Fruit fly (Drosophila melanogaster) whole organism, wandering third instar larva: ENCODE measurements around the gene Ugt303A1.

Experiments used
- Abd-B ChIP-seq: fragments of >200 bp; optimal IDR thresholded peaks from 2 replicates; lab custom pipeline; 2017; ENCODE audit warnings: missing biosample characterization, missing genetic modification characterization
- CG32264 ChIP-seq: fragments of 200-800 bp; sonication (Bioruptor generic); optimal IDR thresholded peaks from 2 replicates; lab custom pipeline; 2016; ENCODE audit warnings: missing biosample characterization, missing genetic modification characterization
- CG9705 ChIP-seq: fragments of 200-800 bp; sonication (Bioruptor generic); optimal IDR thresholded peaks from 2 replicates; lab custom pipeline; 2018; ENCODE audit warnings: missing biosample characterization, mild to moderate bottlenecking, missing genetic modification characterization
- CrebA ChIP-seq: fragments of 200-800 bp; sonication (Bioruptor generic); optimal IDR thresholded peaks from 2 replicates; lab custom pipeline; 2016; ENCODE audit warnings: missing biosample characterization, mild to moderate bottlenecking, missing genetic modification characterization, borderline replicate concordance
- Dfd ChIP-seq: fragments of >200 bp; optimal IDR thresholded peaks from 2 replicates; lab custom pipeline; 2017; ENCODE audit warnings: missing biosample characterization, missing genetic modification characterization
- Dif ChIP-seq: fragments of 200-275, 200-300 bp; sonication (Bioruptor generic); optimal IDR thresholded peaks from 2 replicates; lab custom pipeline; 2018; ENCODE audit warnings: missing biosample characterization, missing genetic modification characterization; ENCODE audit not compliant: partially characterized antibody
- GATAd ChIP-seq: sonication (Bioruptor generic); optimal IDR thresholded peaks from 2 replicates; lab custom pipeline; 2016; ENCODE audit warnings: missing biosample characterization, missing genetic modification characterization
- HLH106 ChIP-seq: fragments of 200-800 bp; optimal IDR thresholded peaks from 3 replicates; lab custom pipeline; 2019; ENCODE audit warnings: missing biosample characterization, mild to moderate bottlenecking, missing genetic modification characterization, moderate library complexity
- Hnf4 ChIP-seq: fragments of 200-800 bp; sonication (Bioruptor generic); optimal IDR thresholded peaks from 2 replicates; lab custom pipeline; 2016; ENCODE audit warnings: missing biosample characterization, mild to moderate bottlenecking, missing genetic modification characterization
- Hr78 ChIP-seq: fragments of >200 bp; optimal IDR thresholded peaks from 2 replicates; lab custom pipeline; 2017; ENCODE audit warnings: missing biosample characterization, missing genetic modification characterization
- Hr83 ChIP-seq: fragments of 200-300 bp; sonication (Bioruptor generic); optimal IDR thresholded peaks from 2 replicates; lab custom pipeline; 2016; ENCODE audit warnings: missing biosample characterization, mild to moderate bottlenecking, missing genetic modification characterization, moderate library complexity; ENCODE audit not compliant: poor library complexity, severe bottlenecking
- Jra ChIP-seq: sonication (Bioruptor generic); optimal IDR thresholded peaks from 2 replicates; lab custom pipeline; 2016; ENCODE audit warnings: missing biosample characterization, missing genetic modification characterization
- Mio ChIP-seq: sonication (Bioruptor generic); optimal IDR thresholded peaks from 2 replicates; lab custom pipeline; 2016; ENCODE audit warnings: missing biosample characterization, missing genetic modification characterization
- Myc ChIP-seq: fragments of >200 bp; optimal IDR thresholded peaks from 2 replicates; lab custom pipeline; 2017
- N ChIP-seq: fragments of >200 bp; optimal IDR thresholded peaks from 2 replicates; lab custom pipeline; 2018; ENCODE audit warnings: missing biosample characterization, missing external identifiers, missing genetic modification characterization
- OdsH ChIP-seq: fragments of 200-800 bp; sonication (Bioruptor generic); optimal IDR thresholded peaks from 2 replicates; lab custom pipeline; 2016; ENCODE audit warnings: missing biosample characterization, mild to moderate bottlenecking, missing genetic modification characterization
- Rel ChIP-seq, 2 experiments: fragments of 200-800 bp; sonication (Bioruptor generic) in 1 of 2; optimal IDR thresholded peaks; 2 replicates in 1 of 2; 3 replicates in 1 of 2; lab custom pipeline; 2016 to 2019; ENCODE audit warnings: mild to moderate bottlenecking in 2 of 2, missing biosample characterization in 2 of 2, missing genetic modification characterization in 2 of 2, moderate library complexity in 1 of 2
- Sp1 ChIP-seq: fragments of 200-800 bp; sonication (Bioruptor generic); optimal IDR thresholded peaks from 3 replicates; lab custom pipeline; 2019; ENCODE audit warnings: missing biosample characterization, mild to moderate bottlenecking, missing genetic modification characterization, moderate library complexity
- Vsx2 ChIP-seq: fragments of 200-300, 225-300 bp; sonication (Bioruptor generic); optimal IDR thresholded peaks from 2 replicates; lab custom pipeline; 2018; ENCODE audit warnings: missing biosample characterization, missing genetic modification characterization; ENCODE audit not compliant: partially characterized antibody
- br ChIP-seq: fragments of 200-800 bp; sonication (Bioruptor generic); optimal IDR thresholded peaks from 2 replicates; lab custom pipeline; 2016; ENCODE audit warnings: missing biosample characterization, missing genetic modification characterization
- brk ChIP-seq: fragments of 200-800 bp; sonication (Bioruptor generic); optimal IDR thresholded peaks from 2 replicates; lab custom pipeline; 2016; ENCODE audit warnings: missing biosample characterization, mild to moderate bottlenecking, missing genetic modification characterization
- dl ChIP-seq, 2 experiments: fragments of 175-275, 200-275 bp in 1 of 2; fragments of 200-275 bp in 1 of 2; sonication (Bioruptor generic); optimal IDR thresholded peaks; lab custom pipeline; 2018; ENCODE audit warnings: mild to moderate bottlenecking in 2 of 2, missing biosample characterization in 2 of 2, missing genetic modification characterization in 2 of 2, moderate library complexity in 2 of 2; ENCODE audit not compliant: partially characterized antibody in 2 of 2, insufficient read depth in 1 of 2
- dmrt93B ChIP-seq: fragments of 200-800 bp; sonication (Bioruptor generic); optimal IDR thresholded peaks from 2 replicates; lab custom pipeline; 2018; ENCODE audit warnings: missing biosample characterization, mild to moderate bottlenecking, missing genetic modification characterization
- dsf ChIP-seq: sonication (Bioruptor generic); optimal IDR thresholded peaks from 2 replicates; lab custom pipeline; 2016; ENCODE audit warnings: missing biosample characterization, missing genetic modification characterization, borderline replicate concordance
- ey ChIP-seq: fragments of 200-800 bp; sonication (Bioruptor generic); optimal IDR thresholded peaks from 2 replicates; lab custom pipeline; 2016; ENCODE audit warnings: missing biosample characterization, missing genetic modification characterization
- foxo ChIP-seq, 2 experiments: fragments of 200-800 bp; sonication (Bioruptor generic); optimal IDR thresholded peaks; 2 replicates in 1 of 2; 3 replicates in 1 of 2; lab custom pipeline; 2016 to 2017; ENCODE audit warnings: missing biosample characterization in 2 of 2, missing genetic modification characterization in 2 of 2
- fru ChIP-seq: fragments of 200-800 bp; sonication (Bioruptor generic); optimal IDR thresholded peaks from 3 replicates; lab custom pipeline; 2016; ENCODE audit warnings: missing biosample characterization, mild to moderate bottlenecking, missing genetic modification characterization
- h ChIP-seq: fragments of 200-800 bp; sonication (Bioruptor generic); optimal IDR thresholded peaks from 3 replicates; lab custom pipeline; 2016; ENCODE audit warnings: missing biosample characterization, mild to moderate bottlenecking, missing genetic modification characterization
- jim ChIP-seq: fragments of 175-275, 200-325 bp; sonication (Bioruptor generic); optimal IDR thresholded peaks from 2 replicates; lab custom pipeline; 2016; ENCODE audit warnings: missing biosample characterization, mild to moderate bottlenecking, missing genetic modification characterization
- lola ChIP-seq: fragments of >200 bp; optimal IDR thresholded peaks from 2 replicates; lab custom pipeline; 2017; ENCODE audit warnings: missing biosample characterization, missing genetic modification characterization
- pan ChIP-seq: fragments of >200 bp; optimal IDR thresholded peaks from 2 replicates; lab custom pipeline; 2017
- psq ChIP-seq: fragments of 200-800 bp; sonication (Bioruptor generic); optimal IDR thresholded peaks from 3 replicates; lab custom pipeline; 2017; ENCODE audit warnings: missing biosample characterization, mild to moderate bottlenecking, missing genetic modification characterization, moderate library complexity
- rgr ChIP-seq: fragments of 200-800 bp; sonication (Bioruptor generic); optimal IDR thresholded peaks from 3 replicates; lab custom pipeline; 2016; ENCODE audit warnings: missing biosample characterization, mild to moderate bottlenecking, missing genetic modification characterization
- sage ChIP-seq: fragments of 200-800 bp; sonication (Bioruptor generic); optimal IDR thresholded peaks from 2 replicates; lab custom pipeline; 2016; ENCODE audit warnings: missing biosample characterization, mild to moderate bottlenecking, missing genetic modification characterization
- sv ChIP-seq: fragments of 200-800 bp; sonication (Bioruptor generic); optimal IDR thresholded peaks from 3 replicates; lab custom pipeline; 2016; ENCODE audit warnings: missing biosample characterization, missing genetic modification characterization
- tai ChIP-seq: sonication (Bioruptor generic); optimal IDR thresholded peaks from 2 replicates; lab custom pipeline; 2016; ENCODE audit warnings: missing biosample characterization, missing genetic modification characterization
- usp ChIP-seq: fragments of >200 bp; optimal IDR thresholded peaks from 2 replicates; lab custom pipeline; 2017; ENCODE audit warnings: missing biosample characterization, missing genetic modification characterization
- woc ChIP-seq: sonication (Bioruptor generic); optimal IDR thresholded peaks from 2 replicates; lab custom pipeline; 2016; ENCODE audit warnings: missing biosample characterization, mild to moderate bottlenecking, missing genetic modification characterization

Gene Ugt303A1

dm6 chr3R:11211291-11212061 is 36.1 kb downstream of the Ugt303A1 start:
- TF ChIP-seq dmrt93B (GFP tag; lab: Kevin White, UChicago) (peak; percentile 41), woc (peak; percentile 82), psq (GFP tag; lab: Kevin White, UChicago) (peak; percentile 63), Dif (GFP tag; lab: Kevin White, UChicago) (no peak), sage (GFP tag; lab: Kevin White, UChicago) (no peak), usp (GFP tag; lab: Kevin White, UChicago) (no peak), Hr83 (GFP tag; lab: Kevin White, UChicago) (peak; percentile 66), Sp1 (GFP tag; lab: Kevin White, UChicago) (peak; percentile 59), Hr78 (GFP tag; lab: Kevin White, UChicago) (no peak), HLH106 (peak; percentile 73), CrebA (GFP tag; lab: Kevin White, UChicago) (no peak), Dfd (GFP tag; lab: Kevin White, UChicago) (no peak), dsf (GFP tag; lab: Kevin White, UChicago) (no peak), OdsH (GFP tag; lab: Kevin White, UChicago) (peak; percentile 62), Vsx2 (GFP tag; lab: Kevin White, UChicago) (no peak), Rel (GFP tag; optimal IDR thresholded peaks at IDR 0.05; lab: Kevin White, UChicago) (no peak), Rel (tag; optimal IDR thresholded peaks at IDR 0.05; lab: Kevin White, UChicago) (peak; percentile 64), fru (GFP tag; lab: Kevin White, UChicago) (peak; percentile 60), ey (GFP tag; lab: Kevin White, UChicago) (peak; percentile 65), brk (GFP tag; lab: Kevin White, UChicago) (no peak), N (GFP tag; lab: Kevin White, UChicago) (no peak), CG9705 (GFP tag; lab: Kevin White, UChicago) (peak; percentile 40), sv (GFP tag; lab: Kevin White, UChicago) (peak; percentile 55), br (peak; percentile 36), h (GFP tag; lab: Kevin White, UChicago) (peak; percentile 74), pan (no peak), GATAd (no peak), CG32264 (GFP tag; lab: Kevin White, UChicago) (no peak), rgr (peak; percentile 77), foxo (GFP tag; optimal IDR thresholded peaks at IDR 0.05; lab: Kevin White, UChicago) (peak in 1 of 2 experiments; percentile 80), Mio (GFP tag; lab: Kevin White, UChicago) (no peak), jim (no peak), Myc (lab: Kevin White, UChicago) (peak; percentile 71), Abd-B (GFP tag; lab: Kevin White, UChicago) (no peak), dl (GFP tag; optimal IDR thresholded peaks at IDR 0.05; lab: Kevin White, UChicago; ENCODE audit: insufficient read depth in 1 of 2, partially characterized antibody in 2 of 2) (peak in 1 of 2 experiments; percentile 4), Hnf4 (GFP tag; lab: Kevin White, UChicago) (peak; percentile 61), tai (GFP tag; lab: Kevin White, UChicago) (no peak), lola (GFP tag; lab: Kevin White, UChicago) (no peak), Jra (GFP tag; lab: Kevin White, UChicago) (peak; percentile 88)

dm6 chr3R:11214449-11214950 is 39.2 kb downstream of the Ugt303A1 start, which contains the start of gene ZnT86D:
Gene ZnT86D (minus strand): TSS chr3R:11214539.
- TF ChIP-seq rgr: peak; percentile 63
- no peak for TF ChIP-seq sv (GFP tag; lab: Kevin White, UChicago)
- peak; percentile 39 for TF ChIP-seq dmrt93B (GFP tag; lab: Kevin White, UChicago)
- no peak for TF ChIP-seq Vsx2 (GFP tag; lab: Kevin White, UChicago)
- peak; percentile 86 for TF ChIP-seq fru (GFP tag; lab: Kevin White, UChicago)
- no peak for TF ChIP-seq Rel (GFP tag; optimal IDR thresholded peaks at IDR 0.05; lab: Kevin White, UChicago)
- peak; percentile 44 for TF ChIP-seq Rel (tag; optimal IDR thresholded peaks at IDR 0.05; lab: Kevin White, UChicago)
- TF ChIP-seq Myc (lab: Kevin White, UChicago): peak; percentile 58
- TF ChIP-seq foxo (GFP tag; optimal IDR thresholded peaks at IDR 0.05; lab: Kevin White, UChicago): peak in 1 of 2 experiments; percentile 64
- no peak for TF ChIP-seq Abd-B (GFP tag; lab: Kevin White, UChicago)
- peak; percentile 39 for TF ChIP-seq Hr83 (GFP tag; lab: Kevin White, UChicago)
- peak; percentile 81 for TF ChIP-seq Sp1 (GFP tag; lab: Kevin White, UChicago)
- TF ChIP-seq h (GFP tag; lab: Kevin White, UChicago): peak; percentile 73
- no peak for TF ChIP-seq Dif (GFP tag; lab: Kevin White, UChicago)
- no peak for TF ChIP-seq dl (GFP tag; optimal IDR thresholded peaks at IDR 0.05; lab: Kevin White, UChicago; ENCODE audit: insufficient read depth in 1 of 2, partially characterized antibody in 2 of 2)
- peak; percentile 33 for TF ChIP-seq OdsH (GFP tag; lab: Kevin White, UChicago)
- TF ChIP-seq HLH106: peak; percentile 84
- peak; percentile 96 for TF ChIP-seq woc
- TF ChIP-seq CG32264 (GFP tag; lab: Kevin White, UChicago): peak; percentile 30
- TF ChIP-seq Jra (GFP tag; lab: Kevin White, UChicago): peak; percentile 22
- TF ChIP-seq br: peak; percentile 75
- TF ChIP-seq ey (GFP tag; lab: Kevin White, UChicago): peak; percentile 61
- peak; percentile 59 for TF ChIP-seq CG9705 (GFP tag; lab: Kevin White, UChicago)
- peak; percentile 44 for TF ChIP-seq Hnf4 (GFP tag; lab: Kevin White, UChicago)
- TF ChIP-seq psq (GFP tag; lab: Kevin White, UChicago): peak; percentile 78
